Worm (Caenorhabditis elegans) whole organism, midembryonic: ENCODE measurements around the gene Y54G11A.2.

ENCODE experiments used
- T22C8.4 ChIP-seq: fragments of 200-800 bp; sonication (Bioruptor generic); IDR thresholded peaks from 2 replicates; pipeline ENCODE4 v1.3.6; 2022; ENCODE audit warnings: missing genetic modification characterization, missing compliant biosample characterization
- cog-1 ChIP-seq: sonication (generic microtip); optimal IDR thresholded peaks from 2 replicates; lab custom pipeline; 2016; ENCODE audit warnings: missing genetic modification characterization, missing compliant biosample characterization
- flt-1 ChIP-seq: fragments of 200-800 bp; sonication (Bioruptor generic); IDR thresholded peaks from 2 replicates; pipeline ENCODE4 v1.3.6; 2022; ENCODE audit warnings: missing genetic modification characterization, missing compliant biosample characterization
- klf-2 ChIP-seq: fragments of 200-800 bp; sonication (Bioruptor generic); conservative IDR thresholded peaks from 2 replicates; pipeline ENCODE4 v1.3.6; 2022; ENCODE audit warnings: missing genetic modification reagents, missing genetic modification characterization, missing compliant biosample characterization
- med-1 ChIP-seq: sonication (generic microtip); optimal IDR thresholded peaks from 2 replicates; lab custom pipeline; 2017; ENCODE audit warnings: missing genetic modification characterization, mild to moderate bottlenecking, missing compliant biosample characterization, antibody characterized with exemption, missing genetic modification reagents; ENCODE audit not compliant: insufficient read depth
- ref-1 ChIP-seq: fragments of 200-800 bp; sonication (Bioruptor generic); conservative IDR thresholded peaks from 2 replicates; pipeline ENCODE4 v1.3.6; 2022; ENCODE audit warnings: missing genetic modification reagents, missing genetic modification characterization, missing compliant biosample characterization
- tab-1 ChIP-seq: fragments of 200-800 bp; sonication (Bioruptor generic); IDR thresholded peaks from 2 replicates; pipeline ENCODE4 v1.3.6; 2022; ENCODE audit warnings: missing genetic modification characterization, missing compliant biosample characterization
- ztf-23 ChIP-seq: fragments of 200-800 bp; sonication (Bioruptor generic); IDR thresholded peaks from 2 replicates; pipeline ENCODE4 v1.3.6; 2022; ENCODE audit warnings: missing genetic modification reagents, missing genetic modification characterization, missing compliant biosample characterization
- ztf-29 ChIP-seq: fragments of 200-800 bp; sonication (Bioruptor generic); IDR thresholded peaks from 2 replicates; pipeline ENCODE4 v1.3.6; 2022; ENCODE audit warnings: missing genetic modification reagents, missing genetic modification characterization, missing compliant biosample characterization

- TF ChIP-seq T22C8.4 (GFP tag; lab: Robert Waterston, UW) (no peak), ref-1 (GFP tag; lab: Robert Waterston, UW) (no peak), flt-1 (no peak), tab-1 (GFP tag; lab: Robert Waterston, UW) (no peak), ztf-29 (no peak), cog-1 (tag; lab: Kevin White, UChicago) (no peak), ztf-23 (GFP tag; lab: Robert Waterston, UW) (no peak), klf-2 (GFP tag; lab: Robert Waterston, UW) (no peak), med-1 (no peak)
Observed at ce11 chrII:14257943-14258342, 5.8 kb downstream of the Y54G11A.2 start.
